Fruit fly (Drosophila melanogaster): ENCODE data around the gene for.

for gene

dm6 chr2L:3645339-3645738 is 11.4 kb downstream of the for start:
- TF ChIP-seq CG6254 (GFP tag; optimal IDR thresholded peaks at IDR 0.05): no peak

- TF ChIP-seq CG7745 (tag; optimal IDR thresholded peaks at IDR 0.05) (no peak), CG8359 (GFP tag; optimal IDR thresholded peaks at IDR 0.05; ENCODE audit: borderline replicate concordance) (no peak), tna (GFP tag; IDR thresholded peaks at IDR 0.05; ENCODE audit: partially characterized antibody) (no peak), chinmo (GFP tag; IDR thresholded peaks at IDR 0.05; ENCODE audit: partially characterized antibody) (0 out of 4 replicates have a peak, but pooled peaks have one; percentile 51), CG4282 (GFP tag; optimal IDR thresholded peaks at IDR 0.05) (no peak), cas (GFP tag; IDR thresholded peaks at IDR 0.05) (no peak), ems (GFP tag; optimal IDR thresholded peaks at IDR 0.05) (no peak), Med (GFP tag) (peak; percentile 34), CG8281 (tag; optimal IDR thresholded peaks at IDR 0.05) (peak; percentile 71), ab (GFP tag; optimal IDR thresholded peaks at IDR 0.05) (no peak), Sry-β (GFP tag; optimal IDR thresholded peaks at IDR 0.05) (no peak), GATAe (GFP tag; conservative IDR thresholded peaks at IDR 0.05) (no peak), al (GFP tag; IDR thresholded peaks at IDR 0.05) (no peak), CG13296 (GFP tag; optimal IDR thresholded peaks at IDR 0.05) (no peak), CG14710 (tag; optimal IDR thresholded peaks at IDR 0.05) (no peak), grn (GFP tag; optimal IDR thresholded peaks at IDR 0.05) (no peak), CG11398 (GFP tag; optimal IDR thresholded peaks at IDR 0.05) (no peak)
These were observed 14.4 kb downstream of the for start for dm6 chr2L:3642148-3642920.

- no peak for TF ChIP-seq Oli (tag; optimal IDR thresholded peaks at IDR 0.05)
- no peak for TF ChIP-seq Side (GFP tag; optimal IDR thresholded peaks at IDR 0.05)
- no peak for TF ChIP-seq nerfin-1 (tag; optimal IDR thresholded peaks at IDR 0.05)
- TF ChIP-seq CG17359 (tag; optimal IDR thresholded peaks at IDR 0.05): no peak
- no peak for TF ChIP-seq pb (GFP tag; optimal IDR thresholded peaks at IDR 0.05)
- TF ChIP-seq CG4854 (GFP tag; optimal IDR thresholded peaks at IDR 0.05): no peak
- TF ChIP-seq Ssrp (tag; optimal IDR thresholded peaks at IDR 0.05): no peak
- no peak for TF ChIP-seq CG6654 (GFP tag; optimal IDR thresholded peaks at IDR 0.05)
- no peak for TF ChIP-seq br (optimal IDR thresholded peaks at IDR 0.05)
- TF ChIP-seq aop (GFP tag; IDR thresholded peaks at IDR 0.05): no peak
- no peak for TF ChIP-seq esg (GFP tag; conservative IDR thresholded peaks at IDR 0.05)
- no peak for TF ChIP-seq CG7357 (GFP tag; IDR thresholded peaks at IDR 0.05)
- TF ChIP-seq caup (GFP tag; optimal IDR thresholded peaks at IDR 0.05; ENCODE audit: severe bottlenecking): peak; percentile 34
- TF ChIP-seq repo (GFP tag; optimal IDR thresholded peaks at IDR 0.05): no peak
- no peak for TF ChIP-seq CG34224 (GFP tag; IDR thresholded peaks at IDR 0.05; ENCODE audit: partially characterized antibody)
- no peak for TF ChIP-seq NC2β (GFP tag; optimal IDR thresholded peaks at IDR 0.05)
- no peak for TF ChIP-seq Hr78 (GFP tag; optimal IDR thresholded peaks at IDR 0.05)
- TF ChIP-seq lilli (GFP tag; optimal IDR thresholded peaks at IDR 0.05): no peak
- TF ChIP-seq usp (GFP tag; optimal IDR thresholded peaks at IDR 0.05): no peak
- TF ChIP-seq CG17186 (GFP tag; optimal IDR thresholded peaks at IDR 0.05): no peak
- no peak for TF ChIP-seq pan (optimal IDR thresholded peaks at IDR 0.05)
- no peak for TF ChIP-seq pan (GFP tag; optimal IDR thresholded peaks at IDR 0.05 in 1 of 2, IDR thresholded peaks at IDR 0.05 in 1 of 2)
- no peak for TF ChIP-seq Gsc (GFP tag; IDR thresholded peaks at IDR 0.05)
- TF ChIP-seq Ada2b (GFP tag; IDR thresholded peaks at IDR 0.05): no peak
- no peak for TF ChIP-seq CG8924 (tag; optimal IDR thresholded peaks at IDR 0.05)
- TF ChIP-seq CG3838 (GFP tag; optimal IDR thresholded peaks at IDR 0.05): no peak
- TF ChIP-seq Kr (GFP tag; optimal IDR thresholded peaks at IDR 0.05): no peak
- no peak for TF ChIP-seq klu (GFP tag; IDR thresholded peaks at IDR 0.05)
- no peak for TF ChIP-seq CG6175 (GFP tag; IDR thresholded peaks at IDR 0.05)
- no peak for TF ChIP-seq CG30431 (GFP tag; optimal IDR thresholded peaks at IDR 0.05)
- TF ChIP-seq CG10366 (GFP tag; IDR thresholded peaks at IDR 0.05): no peak
These were observed 15.8 kb downstream of the for start for dm6 chr2L:3640952-3641351.
